Worm (Caenorhabditis elegans) whole organism, L1 larva: ENCODE measurements around the gene W05B10.6.

ENCODE experiments used
- ceh-63 ChIP-seq: fragments of 200-800 bp; sonication (Bioruptor generic); optimal IDR thresholded peaks from 2 replicates; lab custom pipeline; 2018; ENCODE audit warnings: mild to moderate bottlenecking, missing genetic modification characterization, missing compliant biosample characterization
- ceh-82 ChIP-seq, 3 experiments: fragments of 150-350 bp in 1 of 3; sonication (generic microtip) in 2 of 3; optimal IDR thresholded peaks; 2 replicates each; lab custom pipeline; 2014 to 2017; ENCODE audit warnings: missing biosample characterization in 3 of 3, missing genetic modification characterization in 3 of 3
- elt-3 ChIP-seq, 6 experiments: fragments of 150-350 bp in 1 of 6; sonication (generic microtip); optimal IDR thresholded peaks; 2 replicates each; lab custom pipeline; 2017 to 2018; ENCODE audit warnings: missing biosample characterization in 6 of 6, missing genetic modification characterization in 6 of 6, inconsistent platforms in 1 of 6
- isw-1 ChIP-seq: fragments of 200-800 bp; sonication (Bioruptor generic); IDR thresholded peaks from 2 replicates; pipeline ENCODE4 v1.3.6; 2022; ENCODE audit warnings: missing genetic modification characterization, missing compliant biosample characterization
- lin-15B ChIP-seq: fragments of 150-350 bp; sonication (generic microtip); optimal IDR thresholded peaks from 3 replicates; lab custom pipeline; 2014; ENCODE audit warnings: missing biosample characterization, missing genetic modification characterization
- mdl-1 ChIP-seq, 2 experiments: fragments of 150-350 bp; optimal IDR thresholded peaks; 2 replicates each; lab custom pipeline; 2014 to 2017; ENCODE audit warnings: missing biosample characterization in 2 of 2, missing genetic modification characterization in 2 of 2, inconsistent platforms in 1 of 2
- skn-1 ChIP-seq: fragments of 150-350 bp; optimal IDR thresholded peaks from 2 replicates; lab custom pipeline; 2014; ENCODE audit warnings: missing biosample characterization, missing genetic modification characterization
- snpc-4 ChIP-seq: fragments of 150-350 bp; optimal IDR thresholded peaks from 2 replicates; lab custom pipeline; 2014; ENCODE audit warnings: missing biosample characterization, missing genetic modification characterization
- swsn-7 ChIP-seq: sonication (generic microtip); optimal IDR thresholded peaks from 2 replicates; lab custom pipeline; 2016; ENCODE audit warnings: missing genetic modification characterization, missing compliant biosample characterization
- unc-30 ChIP-seq: sonication (generic microtip); optimal IDR thresholded peaks from 2 replicates; lab custom pipeline; 2017; ENCODE audit warnings: missing biosample characterization, missing genetic modification characterization
- zag-1 ChIP-seq: fragments of 150-350 bp; optimal IDR thresholded peaks from 2 replicates; lab custom pipeline; 2014; ENCODE audit warnings: missing biosample characterization, missing genetic modification characterization
- ztf-11 ChIP-seq, 2 experiments: sonication (generic microtip); optimal IDR thresholded peaks; 2 replicates each; lab custom pipeline; 2016 to 2017; ENCODE audit warnings: missing genetic modification characterization in 2 of 2, missing biosample characterization in 1 of 2, missing compliant biosample characterization in 1 of 2

ce11 chrV:12701613-12702012 is 43.6 kb upstream of the W05B10.6 start:
- TF ChIP-seq swsn-7 (tag; lab: Kevin White, UChicago) (no peak), isw-1 (GFP tag; lab: Robert Waterston, UW) (no peak), lin-15B (tag; lab: Kevin White, UChicago) (no peak), mdl-1 (tag; optimal IDR thresholded peaks at IDR 0.05; lab: Kevin White, UChicago) (no peak), unc-30 (tag; lab: Kevin White, UChicago) (no peak), ceh-82 (tag; optimal IDR thresholded peaks at IDR 0.05; lab: Kevin White, UChicago) (no peak), elt-3 (tag; optimal IDR thresholded peaks at IDR 0.05; lab: Kevin White, UChicago) (no peak), snpc-4 (tag; lab: Kevin White, UChicago) (no peak), ztf-11 (tag; optimal IDR thresholded peaks at IDR 0.05; lab: Kevin White, UChicago) (no peak), zag-1 (tag; lab: Kevin White, UChicago) (no peak), skn-1 (tag; lab: Kevin White, UChicago) (no peak), ceh-63 (no peak)
